Worm (Caenorhabditis elegans) whole organism, L4/young adult: Measurements from ENCODE around the gene set-24.
A peak's percentile ranks its signal among the peaks of the same experiment; 100 is the strongest.

Source experiments
- W03F9.2 ChIP-seq: fragments of 150-350 bp; optimal IDR thresholded peaks from 2 replicates; lab custom pipeline; 2014; ENCODE audit warnings: missing biosample characterization, missing genetic modification characterization
- dao-5 ChIP-seq: sonication (generic microtip); optimal IDR thresholded peaks from 2 replicates; lab custom pipeline; 2016; ENCODE audit warnings: missing genotype, missing genetic modification characterization, moderate library complexity, missing compliant biosample characterization

- TF ChIP-seq dao-5 (tag; lab: Kevin White, UChicago) (no peak), W03F9.2 (tag; lab: Kevin White, UChicago) (peak; percentile 17)
These were observed 30.9 kb downstream of the set-24 start, which contains the start of gene Y17G7B.17 for ce11 chrII:12099889-12100288.
